Fruit fly (Drosophila melanogaster) ovary, adult (tissue): Measurements from ENCODE around the gene CG32679.

Experiments
- CG17801 ChIP-seq: fragments of 200-800 bp; optimal IDR thresholded peaks from 2 replicates; lab custom pipeline; 2019; ENCODE audit warnings: missing biosample characterization, mild to moderate bottlenecking, missing genetic modification characterization, moderate library complexity; ENCODE audit not compliant: partially characterized antibody

Gene CG32679

DNA sequence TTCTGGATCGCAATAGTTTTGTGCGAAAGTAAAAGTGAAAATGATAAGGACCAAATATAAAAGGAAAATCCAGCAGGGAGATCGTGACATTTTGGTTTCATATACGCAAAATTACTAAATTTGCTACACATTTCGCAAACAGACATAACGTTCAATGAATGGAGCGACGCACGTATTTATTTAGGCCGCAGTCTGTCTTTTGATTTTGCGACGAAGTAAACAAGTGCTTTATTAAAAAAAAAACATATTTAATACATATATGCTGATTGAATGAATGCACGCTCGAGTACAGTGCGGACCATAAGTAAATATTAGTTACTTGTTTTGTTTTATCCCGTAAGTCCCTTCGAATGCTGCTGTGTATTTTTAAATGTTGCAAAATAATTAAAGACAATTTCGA lies at the start of gene CG32679:
TSS of gene CG32679 (minus strand) at position 101 of the 400 bp plus-strand sequence.
- TF ChIP-seq CG17801 (GFP tag; lab: Kevin White, UChicago), result no peak

DNA sequence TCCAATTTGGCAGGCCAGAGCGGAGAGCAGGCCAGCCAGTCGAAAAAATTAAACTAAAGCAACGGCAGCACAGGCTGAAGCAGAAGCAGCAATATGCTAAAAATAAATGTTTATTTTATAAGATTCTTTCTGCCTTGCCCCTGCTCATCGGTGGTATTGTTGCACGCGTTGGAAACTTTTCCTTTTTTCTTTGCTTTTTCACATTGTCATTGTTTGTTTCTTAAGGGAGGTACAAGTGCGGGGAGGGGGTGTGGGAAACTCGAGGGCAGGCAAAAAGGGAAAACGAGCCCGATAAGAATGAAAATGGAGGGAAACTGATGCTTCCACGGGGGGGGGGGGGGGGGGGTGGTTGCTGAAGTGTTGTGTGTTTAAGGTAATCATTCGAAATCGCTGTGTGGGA lies 31.7 kb upstream of the CG32679 start:
- no peak for TF ChIP-seq CG17801 (GFP tag; lab: Kevin White, UChicago)

DNA sequence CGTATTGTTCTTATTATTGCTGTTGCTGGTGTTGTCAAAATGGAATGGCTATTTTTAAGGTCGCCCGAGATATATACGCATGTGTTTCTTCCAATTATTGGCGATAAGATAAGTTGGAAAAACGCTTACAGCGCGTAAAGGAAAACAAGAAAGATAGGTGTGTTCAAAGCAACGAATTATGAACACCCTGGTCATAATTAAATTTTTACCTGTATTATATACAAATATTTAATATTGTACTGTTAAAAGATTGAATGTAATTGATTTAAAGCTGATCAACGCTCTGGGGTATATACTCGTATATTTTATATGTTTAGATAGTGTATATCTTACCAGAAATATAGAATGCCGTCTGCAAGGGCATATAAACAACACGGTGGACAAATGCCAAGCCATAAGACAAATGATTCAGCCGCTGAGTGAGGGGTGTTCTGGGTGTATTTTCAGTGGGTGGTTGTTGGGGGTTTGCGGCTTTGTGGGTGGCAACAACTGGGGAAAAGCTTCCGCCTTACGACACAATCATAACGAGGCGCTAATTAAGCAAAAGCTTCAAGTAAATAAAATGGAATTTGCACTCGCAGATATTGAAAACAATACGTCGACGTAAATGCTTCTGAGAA lies 30.4 kb upstream of the CG32679 start:
- no peak for TF ChIP-seq CG17801 (GFP tag; lab: Kevin White, UChicago)

DNA sequence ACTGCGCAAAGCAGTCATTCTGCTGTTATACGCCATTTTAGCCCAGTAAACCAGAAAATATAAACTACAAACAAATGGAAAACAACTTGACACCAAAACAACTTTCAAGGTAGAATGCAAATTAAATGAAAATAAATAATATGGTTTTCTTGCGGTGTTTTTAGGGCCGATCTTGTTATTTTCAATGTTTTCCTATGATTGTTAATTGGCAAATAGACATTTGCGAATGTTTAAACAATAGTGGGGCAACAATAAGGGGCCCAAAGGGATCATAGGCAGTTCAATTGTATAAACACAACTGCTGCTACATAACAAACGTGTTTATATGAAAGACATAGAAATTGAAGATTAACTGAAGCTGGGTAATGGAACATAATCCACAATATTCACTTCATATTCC lies 29.6 kb upstream of the CG32679 start:
- no peak for TF ChIP-seq CG17801 (GFP tag; lab: Kevin White, UChicago)

DNA sequence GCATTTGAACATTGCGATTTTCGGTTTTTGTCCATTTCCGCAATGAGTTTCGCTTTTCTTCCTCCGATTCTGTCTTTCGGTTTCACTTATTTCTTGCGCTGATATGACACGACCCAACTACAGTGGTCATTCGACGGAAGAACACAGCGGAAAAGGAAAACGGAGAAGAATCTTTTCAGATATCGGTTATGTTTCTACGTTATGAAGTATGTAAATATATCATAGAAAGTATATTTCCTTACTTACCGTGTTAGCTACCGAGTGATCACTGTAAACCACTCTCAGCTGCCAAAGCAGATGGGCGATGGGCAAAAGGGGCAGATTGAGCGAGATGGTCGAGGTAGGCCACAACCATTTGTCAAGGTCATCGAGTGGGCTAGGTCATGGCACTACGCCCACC lies 20.4 kb upstream of the CG32679 start:
- no peak for TF ChIP-seq CG17801 (GFP tag; lab: Kevin White, UChicago)

DNA sequence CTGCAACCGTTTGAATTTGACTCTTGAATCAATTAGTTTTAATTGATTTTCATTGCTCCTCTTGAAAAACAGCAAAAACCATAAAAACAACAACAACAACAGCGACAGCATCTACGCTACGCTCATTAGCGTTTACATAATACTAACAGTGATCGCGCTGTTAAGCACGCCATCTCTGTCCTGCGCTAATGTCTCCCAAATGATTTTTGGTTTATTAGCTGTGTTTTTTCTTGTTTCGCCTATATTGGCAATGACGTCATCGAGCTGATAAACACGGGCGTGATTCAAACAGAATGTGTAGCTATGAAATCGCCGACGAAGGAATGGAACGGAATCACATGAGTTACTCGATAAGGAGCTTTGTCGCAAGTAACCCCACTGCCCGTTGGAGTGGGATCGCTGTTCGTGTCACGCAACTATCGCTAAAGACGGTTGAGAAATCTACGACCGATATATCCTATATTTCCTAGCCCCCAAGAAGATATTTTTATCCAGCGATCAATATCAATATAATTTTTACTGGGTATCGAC lies 19.6 kb upstream of the CG32679 start:
- no peak for TF ChIP-seq CG17801 (GFP tag; lab: Kevin White, UChicago)

DNA sequence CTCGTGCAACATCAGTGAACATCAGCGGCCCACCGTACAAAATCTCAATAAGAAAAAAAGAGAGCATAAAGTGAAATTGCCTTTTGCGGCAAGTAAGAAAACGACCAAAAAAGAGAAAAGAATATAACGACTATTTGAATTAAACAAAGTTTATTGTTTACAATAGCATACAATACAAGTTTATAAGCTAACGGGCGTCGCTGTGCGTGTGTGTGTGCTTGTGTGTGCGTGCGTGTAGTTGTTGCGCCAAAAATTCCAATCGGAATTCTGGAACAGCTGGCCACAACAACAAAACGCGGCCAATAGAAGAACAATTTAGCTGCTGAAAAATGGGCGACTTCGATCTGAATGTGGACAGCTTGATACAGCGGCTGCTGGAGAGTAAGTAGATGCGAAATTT lies 18.9 kb upstream of the CG32679 start:
- TF ChIP-seq CG17801 (GFP tag; lab: Kevin White, UChicago), result no peak

DNA sequence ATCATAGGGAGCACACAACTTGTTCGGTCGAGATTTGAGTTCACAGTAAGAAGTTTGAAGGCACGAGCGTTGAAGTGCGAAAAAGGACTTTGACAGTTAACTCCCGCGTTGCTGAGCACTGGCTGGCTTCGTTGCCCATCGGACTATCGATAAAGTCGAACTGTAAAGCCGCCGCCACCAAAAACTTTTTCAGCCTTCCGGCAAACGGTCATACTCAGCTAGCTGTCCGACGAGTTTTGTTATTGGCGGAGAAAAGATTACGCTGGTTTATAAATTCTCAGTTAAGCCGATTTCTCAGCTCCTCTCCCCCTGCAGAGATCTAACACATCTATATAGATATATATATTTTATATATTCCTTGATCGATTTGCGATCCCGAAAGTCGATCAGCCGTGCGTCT lies 18.5 kb upstream of the CG32679 start, which contains the start of the genes Psf3 and flw:
TSS of gene Psf3 (minus strand) at position 105 of the 400 bp plus-strand sequence.
TSS of gene flw (plus strand) at position 204 of the 400 bp plus-strand sequence.
- no peak for TF ChIP-seq CG17801 (GFP tag; lab: Kevin White, UChicago)

DNA sequence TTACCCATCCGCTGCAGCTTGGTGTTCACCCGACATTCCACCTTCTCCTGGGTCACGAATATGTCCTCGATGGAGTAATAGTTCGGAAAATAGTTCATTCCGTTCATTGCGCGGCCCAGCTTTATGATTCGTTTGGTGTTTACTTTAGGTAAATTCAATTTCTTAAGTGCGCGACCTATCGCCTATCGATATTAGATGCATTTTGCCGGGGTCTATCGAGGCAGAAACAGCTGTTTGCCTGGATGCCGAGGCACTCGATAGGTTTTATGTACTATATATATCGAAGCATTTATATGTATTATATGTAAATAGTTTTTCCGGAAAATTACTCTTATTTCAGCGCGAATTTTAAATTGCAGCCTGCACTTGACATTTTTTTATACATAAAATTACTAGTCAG lies 17.7 kb upstream of the CG32679 start:
- no peak for TF ChIP-seq CG17801 (GFP tag; lab: Kevin White, UChicago)

DNA sequence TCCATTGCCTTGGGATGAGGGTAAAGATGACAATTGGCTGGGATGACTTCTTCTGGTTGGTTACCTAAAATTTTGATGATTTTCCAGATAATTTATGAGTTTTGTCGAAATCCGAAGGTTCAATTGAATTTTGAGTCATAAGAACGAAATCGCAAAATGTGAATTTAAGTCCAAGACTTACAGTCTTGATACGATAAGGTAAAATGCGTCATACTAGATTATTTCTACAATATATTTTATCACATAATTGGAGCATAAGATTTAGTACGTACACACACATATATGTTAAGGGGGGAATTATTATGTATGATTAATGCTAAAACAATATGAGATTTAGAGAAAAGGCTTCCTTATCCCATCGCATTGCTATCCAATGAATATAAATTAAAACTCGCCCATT lies 14.0 kb upstream of the CG32679 start, which contains the start of gene CG32681:
TSS of gene CG32681 (minus strand) at position 101 of the 400 bp plus-strand sequence.
- TF ChIP-seq CG17801 (GFP tag; lab: Kevin White, UChicago), result no peak

DNA sequence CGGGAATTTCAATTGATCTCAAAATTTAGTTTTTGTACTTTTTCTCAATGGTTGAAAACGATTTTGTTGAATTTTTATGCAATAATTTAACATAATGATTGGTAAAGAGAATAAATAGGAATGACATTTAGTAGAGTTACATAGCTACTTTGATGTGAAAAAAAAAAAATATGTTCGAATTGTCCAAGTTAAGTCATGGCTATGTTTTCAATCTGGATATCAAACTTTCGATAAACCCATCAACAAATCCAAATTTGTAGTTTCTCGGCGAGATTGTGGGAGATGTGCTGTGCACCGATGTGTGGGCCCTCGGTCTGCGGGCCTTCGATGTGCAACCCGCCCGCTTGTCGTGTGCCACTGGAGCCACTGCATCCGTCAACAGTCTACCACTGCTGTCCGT lies 7.9 kb upstream of the CG32679 start, which contains the start of the genes CG32686 and CG2898:
TSS of gene CG32686 (minus strand) at position 101 of the 400 bp plus-strand sequence.
TSS of gene CG2898 (plus strand) at position 159 of the 400 bp plus-strand sequence.
- no peak for TF ChIP-seq CG17801 (GFP tag; lab: Kevin White, UChicago)

DNA sequence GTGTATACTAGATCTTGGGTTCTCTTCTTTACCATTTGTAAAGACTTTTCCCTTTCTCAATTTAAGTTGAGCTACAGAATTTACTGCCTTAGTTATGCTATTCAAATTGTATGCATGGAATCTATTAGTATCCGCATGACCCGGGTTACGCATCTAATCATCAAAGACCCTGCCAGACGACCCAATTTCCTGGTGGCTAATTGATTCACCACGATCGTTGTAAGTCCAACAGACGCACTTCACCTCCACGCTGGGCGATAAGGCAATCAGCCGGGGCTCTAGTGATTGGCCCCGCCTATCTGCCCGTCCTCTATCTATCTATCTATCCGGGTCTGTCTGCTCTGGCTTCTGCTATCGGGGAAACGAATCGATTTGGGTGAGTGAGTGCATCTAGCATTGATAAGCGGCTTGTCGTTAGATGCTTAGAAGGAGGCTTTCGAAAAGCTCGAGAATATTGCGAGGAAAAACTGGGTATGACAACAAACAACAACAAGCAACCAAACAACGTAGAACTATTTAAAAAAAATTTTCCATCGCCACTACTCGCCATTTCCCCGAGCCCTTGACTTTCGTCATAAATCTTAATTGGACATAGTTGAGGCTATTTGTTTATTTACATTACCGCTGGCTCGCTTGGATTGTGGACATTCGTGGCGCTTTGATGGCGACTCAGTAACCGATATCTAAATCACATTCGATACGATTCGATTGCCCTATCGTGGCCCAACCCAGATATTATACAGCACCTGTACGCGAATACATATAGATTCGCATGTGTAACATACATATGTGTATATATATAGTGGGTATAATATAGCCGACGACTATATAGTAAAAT lies 3.1 kb upstream of the CG32679 start:
- no peak for TF ChIP-seq CG17801 (GFP tag; lab: Kevin White, UChicago)

DNA sequence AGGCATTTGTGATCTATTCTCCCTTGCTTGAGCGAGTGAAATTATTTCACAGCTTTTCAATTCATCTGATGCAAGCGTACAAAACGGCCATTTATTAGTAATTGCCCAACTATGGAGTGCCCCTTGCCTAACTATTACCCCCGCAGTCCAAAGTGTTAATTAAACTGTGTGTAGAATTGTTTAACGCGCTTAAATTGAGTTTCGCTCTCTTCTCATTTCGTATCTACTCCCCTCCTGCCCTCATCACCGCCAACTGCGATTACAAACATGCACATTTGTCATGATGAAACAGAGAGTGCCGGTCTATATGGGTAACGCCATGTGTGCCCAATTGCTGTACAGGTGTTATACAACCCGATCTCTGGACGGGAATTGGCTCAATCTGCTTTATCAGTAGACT lies 2.5 kb upstream of the CG32679 start:
- no peak for TF ChIP-seq CG17801 (GFP tag; lab: Kevin White, UChicago)

DNA sequence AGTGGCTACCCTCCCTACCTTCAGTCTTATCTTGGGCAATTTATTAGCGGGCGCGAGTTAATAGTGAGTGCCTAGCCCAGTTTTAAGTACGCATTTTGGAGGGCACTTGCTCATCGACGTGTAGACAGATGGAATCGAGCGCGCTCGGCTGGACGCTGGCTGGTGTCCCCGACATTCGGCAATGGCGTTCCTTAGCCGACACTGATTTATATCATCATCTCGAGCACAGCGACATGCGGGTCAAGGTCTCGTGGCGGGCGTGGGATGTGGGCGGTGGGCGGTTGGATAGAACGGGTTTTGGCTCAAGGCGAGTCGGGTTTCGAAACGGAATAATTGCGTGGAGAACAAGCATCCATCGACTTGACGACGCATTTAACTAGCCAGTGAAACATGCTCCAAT lies 2.0 kb upstream of the CG32679 start:
- no peak for TF ChIP-seq CG17801 (GFP tag; lab: Kevin White, UChicago)

DNA sequence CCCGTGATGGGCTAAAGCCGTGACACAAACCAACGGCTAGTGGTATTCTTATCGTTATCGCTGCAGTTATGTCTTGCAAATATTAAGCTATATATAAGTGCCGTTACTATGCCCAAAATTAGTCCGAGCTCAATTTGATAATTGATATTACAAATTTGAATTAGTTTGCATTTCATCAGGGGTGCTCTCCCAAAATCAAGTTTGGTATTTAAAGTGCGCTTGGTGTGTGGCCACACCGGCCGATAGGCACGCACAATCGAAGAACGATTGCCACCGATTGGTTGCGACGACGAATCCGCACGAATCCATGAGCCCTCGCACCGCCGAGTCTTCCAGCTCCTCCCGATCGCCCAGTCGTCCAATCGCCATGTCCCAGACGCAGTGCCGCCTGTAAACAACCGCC lies 530 bp upstream of the CG32679 start, which contains the start of gene CG17841:
TSS of gene CG17841 (plus strand) at position 252 of the 403 bp plus-strand sequence.
- TF ChIP-seq CG17801 (GFP tag; lab: Kevin White, UChicago), result peak; percentile 13
